Fruit fly (Drosophila melanogaster) whole organism, embryonic: ENCODE data around the gene prg.
A peak's percentile ranks its signal among the peaks of the same experiment; 100 is the strongest.

ENCODE experiments used
- Blimp-1 ChIP-seq: fragments of 200-800 bp; sonication (Bioruptor generic); optimal IDR thresholded peaks from 3 replicates; lab custom pipeline; 2018; ENCODE audit warnings: missing biosample characterization, missing genetic modification characterization, mild to moderate bottlenecking, moderate library complexity, missing genetic modification reagents
- CG10321 ChIP-seq: fragments of 200-800 bp; sonication (Bioruptor generic); IDR thresholded peaks from 2 replicates; pipeline ENCODE4 v1.3.6; 2022; ENCODE audit warnings: missing biosample characterization, missing genetic modification characterization
- CG10565 ChIP-seq: fragments of 200-800 bp; sonication (Bioruptor generic); optimal IDR thresholded peaks from 3 replicates; lab custom pipeline; 2016; ENCODE audit warnings: missing biosample characterization, mild to moderate bottlenecking, missing genetic modification characterization
- CG11247 ChIP-seq: fragments of 200-800 bp; sonication (Bioruptor generic); IDR thresholded peaks from 2 replicates; pipeline ENCODE4 v1.3.6; 2022; ENCODE audit warnings: missing biosample characterization, missing genetic modification characterization
- CG13296 ChIP-seq: fragments of 200-800 bp; sonication (Bioruptor generic); optimal IDR thresholded peaks from 3 replicates; lab custom pipeline; 2018; ENCODE audit warnings: missing biosample characterization, mild to moderate bottlenecking, missing genetic modification characterization
- CG14050 ChIP-seq: fragments of 200-800 bp; sonication (Bioruptor generic); IDR thresholded peaks from 3 replicates; pipeline ENCODE4 v1.3.6; 2022; ENCODE audit warnings: missing biosample characterization, missing genetic modification characterization
- CG14860 ChIP-seq: fragments of 200-800 bp; sonication (Bioruptor generic); IDR thresholded peaks from 3 replicates; pipeline ENCODE4 v1.3.6; 2022; ENCODE audit warnings: missing biosample characterization, missing genetic modification characterization; ENCODE audit not compliant: partially characterized antibody
- CG15011 ChIP-seq: fragments of 200-800 bp; sonication (Bioruptor generic); optimal IDR thresholded peaks from 3 replicates; lab custom pipeline; 2018; ENCODE audit warnings: missing biosample characterization, mild to moderate bottlenecking, missing genetic modification characterization
- CG15601 ChIP-seq: fragments of 200-800 bp; sonication (Bioruptor generic); optimal IDR thresholded peaks from 3 replicates; lab custom pipeline; 2019; ENCODE audit warnings: missing biosample characterization, mild to moderate bottlenecking, missing genetic modification characterization, moderate library complexity
- CG15696 ChIP-seq: fragments of 200-800 bp; sonication (Bioruptor generic); optimal IDR thresholded peaks from 2 replicates; lab custom pipeline; 2019; ENCODE audit warnings: missing biosample characterization, mild to moderate bottlenecking, missing genetic modification characterization, moderate library complexity
- CG16779 ChIP-seq: fragments of 200-800 bp; sonication (Bioruptor generic); IDR thresholded peaks from 2 replicates; pipeline ENCODE4 v1.3.6; 2022; ENCODE audit warnings: missing biosample characterization, missing genetic modification characterization
- CG18476 ChIP-seq: fragments of 200-800 bp; sonication (Bioruptor generic); optimal IDR thresholded peaks from 2 replicates; lab custom pipeline; 2016; ENCODE audit warnings: missing biosample characterization, mild to moderate bottlenecking, missing genetic modification characterization
- CG18619 ChIP-seq: fragments of 200-800 bp; sonication (Bioruptor generic); optimal IDR thresholded peaks from 3 replicates; lab custom pipeline; 2017; ENCODE audit warnings: missing biosample characterization, mild to moderate bottlenecking, missing genetic modification characterization
- CG18764 ChIP-seq: fragments of 200-800 bp; sonication (Bioruptor generic); optimal IDR thresholded peaks from 3 replicates; lab custom pipeline; 2016; ENCODE audit warnings: missing biosample characterization, missing genetic modification characterization
- CG2120 ChIP-seq: fragments of 200-800 bp; sonication (Bioruptor generic); optimal IDR thresholded peaks from 3 replicates; lab custom pipeline; 2016; ENCODE audit warnings: missing biosample characterization, missing genetic modification characterization
- CG3065 ChIP-seq: fragments of 200-800 bp; sonication (Bioruptor generic); optimal IDR thresholded peaks from 2 replicates; lab custom pipeline; 2016; ENCODE audit warnings: missing biosample characterization, missing genetic modification characterization
- CG31224 ChIP-seq: fragments of 200-800 bp; sonication (Bioruptor generic); IDR thresholded peaks from 2 replicates; pipeline ENCODE4 v1.3.6; 2022; ENCODE audit warnings: missing biosample characterization, missing genetic modification characterization
- CG3995 ChIP-seq: fragments of 200-800 bp; sonication (Bioruptor generic); optimal IDR thresholded peaks from 3 replicates; lab custom pipeline; 2016; ENCODE audit warnings: missing biosample characterization, missing genetic modification characterization
- CG4328 ChIP-seq: fragments of 200-800 bp; sonication (Bioruptor generic); optimal IDR thresholded peaks from 3 replicates; lab custom pipeline; 2017; ENCODE audit warnings: missing biosample characterization, missing genetic modification reagents, missing genetic modification characterization
- CG4424 ChIP-seq: fragments of 200-800 bp; sonication (Bioruptor generic); optimal IDR thresholded peaks from 3 replicates; lab custom pipeline; 2016; ENCODE audit warnings: missing biosample characterization, missing genetic modification characterization
- CG5180 ChIP-seq: fragments of 200-800 bp; sonication (Bioruptor generic); optimal IDR thresholded peaks from 3 replicates; lab custom pipeline; 2017; ENCODE audit warnings: missing biosample characterization, missing genetic modification characterization, mild to moderate bottlenecking, moderate library complexity, missing genetic modification reagents
- CG6175 ChIP-seq: fragments of 200-800 bp; sonication (Bioruptor generic); IDR thresholded peaks from 3 replicates; pipeline ENCODE4 v1.3.6; 2022; ENCODE audit warnings: missing biosample characterization, missing genetic modification characterization
- CG6254 ChIP-seq: fragments of 200-800 bp; sonication (Bioruptor generic); optimal IDR thresholded peaks from 3 replicates; lab custom pipeline; 2017; ENCODE audit warnings: mild to moderate bottlenecking, missing biosample characterization, missing genetic modification reagents, missing genetic modification characterization
- CG7372 ChIP-seq: fragments of 200-800 bp; sonication (Bioruptor generic); IDR thresholded peaks from 2 replicates; pipeline ENCODE4 v1.3.6; 2022; ENCODE audit warnings: missing biosample characterization, missing genetic modification characterization
- CG9437 ChIP-seq: fragments of 200-800 bp; sonication (Bioruptor generic); optimal IDR thresholded peaks from 2 replicates; lab custom pipeline; 2018; ENCODE audit warnings: missing biosample characterization, mild to moderate bottlenecking, missing genetic modification characterization
- Elba2 ChIP-seq: fragments of 200-800 bp; sonication (Bioruptor generic); optimal IDR thresholded peaks from 3 replicates; lab custom pipeline; 2016; ENCODE audit warnings: missing biosample characterization, missing genetic modification characterization
- Fer2 ChIP-seq: fragments of 200-800 bp; sonication (Bioruptor generic); optimal IDR thresholded peaks from 2 replicates; lab custom pipeline; 2018; ENCODE audit warnings: missing biosample characterization, mild to moderate bottlenecking, missing genetic modification characterization, moderate library complexity
- H15 ChIP-seq: fragments of 200-800 bp; sonication (Bioruptor generic); IDR thresholded peaks from 3 replicates; pipeline ENCODE4 v1.3.6; 2022; ENCODE audit warnings: missing biosample characterization, missing genetic modification characterization
- HLH4C ChIP-seq: fragments of 200-800 bp; sonication (Bioruptor generic); IDR thresholded peaks from 3 replicates; pipeline ENCODE4 v1.3.6; 2022; ENCODE audit warnings: missing biosample characterization, missing genetic modification characterization; ENCODE audit not compliant: partially characterized antibody
- Mrtf ChIP-seq: fragments of 200-800 bp; sonication (Bioruptor generic); IDR thresholded peaks from 3 replicates; pipeline ENCODE4 v1.3.6; 2022; ENCODE audit warnings: missing biosample characterization, missing genetic modification characterization
- Nf-YA ChIP-seq: fragments of 200-800 bp; sonication (Bioruptor generic); IDR thresholded peaks from 2 replicates; pipeline ENCODE4 v1.3.6; 2022; ENCODE audit warnings: missing biosample characterization, missing genetic modification characterization
- Pdp1 ChIP-seq, 2 experiments: fragments of 200-800 bp; sonication (Bioruptor generic); optimal IDR thresholded peaks; 3 replicates each; lab custom pipeline; 2016; ENCODE audit warnings: missing biosample characterization in 2 of 2, missing genetic modification characterization in 2 of 2, mild to moderate bottlenecking in 1 of 2, moderate library complexity in 1 of 2
- Rfx ChIP-seq: fragments of 200-800 bp; sonication (Bioruptor generic); IDR thresholded peaks from 2 replicates; pipeline ENCODE4 v1.3.6; 2022; ENCODE audit warnings: missing biosample characterization, missing genetic modification characterization
- Sin3A ChIP-seq: fragments of >200 bp; optimal IDR thresholded peaks from 2 replicates; lab custom pipeline; 2018
- Six4 ChIP-seq: fragments of 200-800 bp; sonication (Bioruptor generic); optimal IDR thresholded peaks from 2 replicates; lab custom pipeline; 2016; ENCODE audit warnings: missing biosample characterization, missing genetic modification characterization
- Taf1 ChIP-seq: fragments of 200-800 bp; sonication (Bioruptor generic); IDR thresholded peaks from 2 replicates; pipeline ENCODE4 v1.3.6; 2022; ENCODE audit warnings: missing biosample characterization, missing genetic modification characterization
- bbx ChIP-seq: fragments of 200-800 bp; sonication (Bioruptor generic); IDR thresholded peaks from 2 replicates; pipeline ENCODE4 v1.3.6; 2022; ENCODE audit warnings: missing biosample characterization, missing genetic modification characterization; ENCODE audit not compliant: partially characterized antibody
- bowl ChIP-seq: fragments of 200-800 bp; sonication (Bioruptor generic); IDR thresholded peaks from 2 replicates; pipeline ENCODE4 v1.3.6; 2022; ENCODE audit warnings: missing biosample characterization, missing genetic modification characterization
- exex ChIP-seq: fragments of 200-800 bp; sonication (Bioruptor generic); optimal IDR thresholded peaks from 4 replicates; lab custom pipeline; 2018; ENCODE audit warnings: missing biosample characterization, mild to moderate bottlenecking, missing genetic modification characterization, moderate library complexity
- gsb-n ChIP-seq: fragments of 200-800 bp; sonication (Bioruptor generic); optimal IDR thresholded peaks from 3 replicates; lab custom pipeline; 2018; ENCODE audit warnings: missing biosample characterization, mild to moderate bottlenecking, missing genetic modification characterization
- hth ChIP-seq: fragments of >200 bp; optimal IDR thresholded peaks from 2 replicates; lab custom pipeline; 2017; ENCODE audit warnings: inconsistent platforms
- insv ChIP-seq, 2 experiments: fragments of 200-800 bp; sonication (Bioruptor generic); optimal IDR thresholded peaks; 3 replicates each; lab custom pipeline; 2016 to 2018; ENCODE audit warnings: missing biosample characterization in 2 of 2, missing genetic modification characterization in 2 of 2
- lilli ChIP-seq: fragments of 200-800 bp; sonication (Bioruptor generic); optimal IDR thresholded peaks from 3 replicates; lab custom pipeline; 2016; ENCODE audit warnings: missing biosample characterization, missing genetic modification characterization
- mam ChIP-seq: fragments of 200-800 bp; sonication (Bioruptor generic); optimal IDR thresholded peaks from 3 replicates; lab custom pipeline; 2016; ENCODE audit warnings: missing biosample characterization, missing genetic modification characterization
- nerfin-2 ChIP-seq: fragments of 200-800 bp; sonication (Bioruptor generic); IDR thresholded peaks from 2 replicates; pipeline ENCODE4 v1.3.6; 2022; ENCODE audit warnings: missing biosample characterization, missing genetic modification characterization; ENCODE audit not compliant: partially characterized antibody
- slou ChIP-seq: fragments of 200-800 bp; sonication (Bioruptor generic); optimal IDR thresholded peaks from 3 replicates; lab custom pipeline; 2016; ENCODE audit warnings: missing biosample characterization, missing genetic modification characterization
- so ChIP-seq: fragments of 200-800 bp; sonication (Bioruptor generic); IDR thresholded peaks from 3 replicates; pipeline ENCODE4 v1.3.6; 2022; ENCODE audit warnings: missing biosample characterization, missing genetic modification characterization
- tin ChIP-seq: fragments of 200-800 bp; sonication (Bioruptor generic); optimal IDR thresholded peaks from 3 replicates; lab custom pipeline; 2016; ENCODE audit warnings: missing biosample characterization, missing genetic modification characterization
- tna ChIP-seq: fragments of 200-800 bp; sonication (Bioruptor generic); IDR thresholded peaks from 2 replicates; pipeline ENCODE4 v1.3.6; 2022; ENCODE audit warnings: missing biosample characterization, missing genetic modification characterization; ENCODE audit not compliant: partially characterized antibody
- ttk ChIP-seq: fragments of 200-800 bp; sonication (Bioruptor generic); IDR thresholded peaks from 2 replicates; pipeline ENCODE4 v2.1.2; 2022; ENCODE audit warnings: missing biosample characterization, missing genetic modification characterization
- vnd ChIP-seq: fragments of 200-800 bp; sonication (Bioruptor generic); IDR thresholded peaks from 3 replicates; pipeline ENCODE4 v1.3.6; 2022; ENCODE audit warnings: missing biosample characterization, missing genetic modification characterization; ENCODE audit not compliant: partially characterized antibody

The prg gene

DNA sequence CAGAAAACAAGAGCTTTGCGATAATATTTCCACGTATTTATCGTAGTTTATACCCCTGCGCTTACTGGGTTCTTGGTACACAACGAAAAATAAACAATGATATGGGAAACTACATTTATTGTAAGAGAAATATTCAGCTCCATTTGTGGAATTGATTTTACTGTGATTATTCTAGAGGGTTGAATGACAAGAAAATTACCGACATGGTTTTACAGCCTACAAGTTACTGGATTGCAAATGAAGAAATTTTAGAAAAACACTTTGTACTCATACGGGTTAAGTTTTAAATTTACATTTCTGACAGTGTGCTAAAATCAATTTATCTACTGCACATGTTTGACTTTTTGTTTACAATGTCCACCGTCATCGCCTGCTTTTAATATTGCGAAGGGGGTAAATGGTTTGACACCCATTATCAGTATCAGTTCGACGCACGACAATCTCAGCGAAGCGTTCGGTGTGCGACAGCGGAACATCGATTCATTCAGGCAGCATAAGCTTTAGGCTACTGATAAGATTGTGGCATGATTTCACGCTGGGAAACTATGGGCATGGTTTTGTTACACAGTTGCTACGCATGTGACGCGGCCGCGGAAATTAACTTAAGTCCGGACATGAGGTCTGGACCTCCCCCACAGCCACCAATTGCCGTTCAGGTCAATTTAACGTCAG, 2.4 kb upstream of the prg start (continued):
- TF ChIP-seq vnd (no peak), ttk (GFP tag; lab: Robert Waterston, UW) (no peak), Rfx (GFP tag; lab: Robert Waterston, UW) (peak; percentile 30; the same call in 1 of the 2 replicates), CG11247 (GFP tag; lab: Robert Waterston, UW) (no peak), CG4328 (GFP tag; lab: Kevin White, UChicago) (no peak), tin (GFP tag; lab: Kevin White, UChicago) (no peak), insv (GFP tag; optimal IDR thresholded peaks at IDR 0.05; lab: Kevin White, UChicago) (no peak), CG7372 (GFP tag; lab: Robert Waterston, UW) (no peak), Sin3A (no peak), Pdp1 (GFP tag; optimal IDR thresholded peaks at IDR 0.05; lab: Kevin White, UChicago) (peak in 1 of 2 experiments; percentile 39), CG9437 (GFP tag; lab: Kevin White, UChicago) (no peak), bowl (GFP tag; lab: Robert Waterston, UW) (no peak), HLH4C (no peak), lilli (GFP tag; lab: Kevin White, UChicago) (peak; percentile 39), CG14860 (no peak), slou (no peak), CG3065 (no peak), CG10321 (GFP tag; lab: Robert Waterston, UW) (no peak), H15 (GFP tag; lab: Robert Waterston, UW) (no peak), CG15601 (tag; lab: Kevin White, UChicago) (no peak), exex (tag; lab: Kevin White, UChicago) (peak; percentile 74), CG18476 (GFP tag; lab: Kevin White, UChicago) (no peak), Six4 (GFP tag; lab: Kevin White, UChicago) (no peak), gsb-n (tag; lab: Kevin White, UChicago) (no peak), tna (no peak), CG16779 (GFP tag; lab: Robert Waterston, UW) (no peak), CG6254 (GFP tag; lab: Kevin White, UChicago) (no peak), Blimp-1 (GFP tag; lab: Kevin White, UChicago) (peak; percentile 44), Taf1 (no peak), CG18764 (GFP tag; lab: Kevin White, UChicago) (no peak), CG13296 (GFP tag; lab: Kevin White, UChicago) (no peak), nerfin-2 (no peak), CG15011 (GFP tag; lab: Kevin White, UChicago) (peak; percentile 19), CG4424 (GFP tag; lab: Kevin White, UChicago) (no peak), Fer2 (tag; lab: Kevin White, UChicago) (no peak), CG14050 (GFP tag; lab: Robert Waterston, UW) (no peak), hth (no peak), CG5180 (peak; percentile 71), CG3995 (GFP tag; lab: Kevin White, UChicago) (no peak), mam (GFP tag; lab: Kevin White, UChicago) (peak; percentile 41), so (GFP tag; lab: Robert Waterston, UW) (no peak), CG31224 (GFP tag; lab: Robert Waterston, UW) (no peak), CG10565 (GFP tag; lab: Kevin White, UChicago) (no peak), CG6175 (GFP tag; lab: Robert Waterston, UW) (0 out of 3 replicates have a peak, but pooled peaks have one; percentile 34), CG15696 (tag; lab: Kevin White, UChicago) (peak; percentile 0), CG18619 (peak; percentile 42), Mrtf (GFP tag; lab: Robert Waterston, UW) (no peak), CG2120 (GFP tag; lab: Kevin White, UChicago) (peak; percentile 69), Elba2 (GFP tag; lab: Kevin White, UChicago) (no peak), Nf-YA (GFP tag; lab: Robert Waterston, UW) (no peak), bbx (GFP tag; lab: Robert Waterston, UW) (no peak)
